Fruit fly (Drosophila melanogaster) whole organism, embryonic: ENCODE results near the gene CG4456.
A peak's percentile ranks its signal among the peaks of the same experiment; 100 is the strongest.

Experiments
- Abd-B ChIP-seq: fragments of 200-800 bp; sonication (Bioruptor generic); optimal IDR thresholded peaks from 2 replicates; lab custom pipeline; 2018; ENCODE audit warnings: missing biosample characterization, mild to moderate bottlenecking, missing genetic modification characterization, moderate library complexity
- Antp ChIP-seq: fragments of 200-800 bp; sonication (Bioruptor generic); optimal IDR thresholded peaks from 3 replicates; lab custom pipeline; 2016; ENCODE audit warnings: missing biosample characterization, missing genetic modification characterization
- CG10147 ChIP-seq: fragments of 200-800 bp; sonication (Bioruptor generic); optimal IDR thresholded peaks from 2 replicates; lab custom pipeline; 2019; ENCODE audit warnings: missing biosample characterization, mild to moderate bottlenecking, missing genetic modification characterization, moderate library complexity
- CG10209 ChIP-seq: fragments of 200-800 bp; sonication (Bioruptor generic); optimal IDR thresholded peaks from 3 replicates; lab custom pipeline; 2017; ENCODE audit warnings: missing biosample characterization, mild to moderate bottlenecking, missing genetic modification characterization, missing genetic modification reagents
- CG1024 ChIP-seq: fragments of 200-800 bp; sonication (Bioruptor generic); IDR thresholded peaks from 2 replicates; pipeline ENCODE4 v1.3.6; 2022; ENCODE audit warnings: missing biosample characterization, missing genetic modification characterization
- CG12155 ChIP-seq: fragments of 200-800 bp; sonication (Bioruptor generic); optimal IDR thresholded peaks from 3 replicates; lab custom pipeline; 2016; ENCODE audit warnings: missing biosample characterization, missing genetic modification characterization
- CG14860 ChIP-seq: fragments of 200-800 bp; sonication (Bioruptor generic); IDR thresholded peaks from 3 replicates; pipeline ENCODE4 v1.3.6; 2022; ENCODE audit warnings: missing biosample characterization, missing genetic modification characterization; ENCODE audit not compliant: partially characterized antibody
- CG15479 ChIP-seq: fragments of 200-800 bp; sonication (Bioruptor generic); optimal IDR thresholded peaks from 3 replicates; lab custom pipeline; 2019; ENCODE audit warnings: missing biosample characterization, mild to moderate bottlenecking, missing genetic modification characterization, moderate library complexity
- CG17359 ChIP-seq: fragments of 200-800 bp; sonication (Bioruptor generic); optimal IDR thresholded peaks from 3 replicates; lab custom pipeline; 2018; ENCODE audit warnings: missing biosample characterization, mild to moderate bottlenecking, missing genetic modification characterization, moderate library complexity
- CG17568 ChIP-seq: fragments of 200-800 bp; sonication (Bioruptor generic); optimal IDR thresholded peaks from 2 replicates; lab custom pipeline; 2018; ENCODE audit warnings: missing biosample characterization, mild to moderate bottlenecking, missing genetic modification characterization, moderate library complexity
- CG17912 ChIP-seq: fragments of 200-800 bp; sonication (Bioruptor generic); optimal IDR thresholded peaks from 2 replicates; lab custom pipeline; 2018; ENCODE audit warnings: missing biosample characterization, mild to moderate bottlenecking, missing genetic modification characterization
- CG18262 ChIP-seq: fragments of 200-800 bp; optimal IDR thresholded peaks from 3 replicates; lab custom pipeline; 2019; ENCODE audit warnings: missing biosample characterization, mild to moderate bottlenecking, missing genetic modification characterization, moderate library complexity
- CG2116 ChIP-seq: fragments of 200-800 bp; sonication (Bioruptor generic); optimal IDR thresholded peaks from 3 replicates; lab custom pipeline; 2018; ENCODE audit warnings: missing biosample characterization, mild to moderate bottlenecking, missing genetic modification characterization
- CG2199 ChIP-seq: fragments of 200-800 bp; sonication (Bioruptor generic); IDR thresholded peaks from 3 replicates; pipeline ENCODE4 v1.3.6; 2022; ENCODE audit warnings: missing biosample characterization, missing genetic modification characterization
- CG31388 ChIP-seq: fragments of 200-800 bp; sonication (Bioruptor generic); optimal IDR thresholded peaks from 2 replicates; lab custom pipeline; 2016; ENCODE audit warnings: missing biosample characterization, missing genetic modification characterization
- CG31441 ChIP-seq: fragments of 200-800 bp; sonication (Bioruptor generic); IDR thresholded peaks from 2 replicates; pipeline ENCODE4 v1.3.6; 2022; ENCODE audit warnings: missing biosample characterization, missing genetic modification characterization
- CG4404 ChIP-seq: fragments of 200-800 bp; sonication (Bioruptor generic); IDR thresholded peaks from 2 replicates; pipeline ENCODE4 v1.3.6; 2022; ENCODE audit warnings: missing biosample characterization, missing genetic modification characterization
- CG4730 ChIP-seq: fragments of 200-800 bp; sonication (Bioruptor generic); IDR thresholded peaks from 2 replicates; pipeline ENCODE4 v1.3.6; 2022; ENCODE audit warnings: missing biosample characterization, missing genetic modification characterization
- CG6175 ChIP-seq: fragments of 200-800 bp; sonication (Bioruptor generic); IDR thresholded peaks from 3 replicates; pipeline ENCODE4 v1.3.6; 2022; ENCODE audit warnings: missing biosample characterization, missing genetic modification characterization
- CG6765 ChIP-seq: fragments of 200-800 bp; sonication (Bioruptor generic); optimal IDR thresholded peaks from 3 replicates; lab custom pipeline; 2017; ENCODE audit warnings: missing biosample characterization, mild to moderate bottlenecking, missing genetic modification characterization
- CG6854 ChIP-seq: fragments of 200-800 bp; sonication (Bioruptor generic); optimal IDR thresholded peaks from 3 replicates; lab custom pipeline; 2017; ENCODE audit warnings: missing biosample characterization, mild to moderate bottlenecking, missing genetic modification characterization
- CG7786 ChIP-seq: fragments of 200-800 bp; sonication (Bioruptor generic); optimal IDR thresholded peaks from 2 replicates; lab custom pipeline; 2016; ENCODE audit warnings: missing biosample characterization, missing genetic modification characterization
- CG7987 ChIP-seq: fragments of 200-800 bp; sonication (Bioruptor generic); optimal IDR thresholded peaks from 2 replicates; lab custom pipeline; 2018; ENCODE audit warnings: missing biosample characterization, mild to moderate bottlenecking, missing genetic modification characterization, moderate library complexity
- CG8388 ChIP-seq: fragments of 200-800 bp; sonication (Bioruptor generic); optimal IDR thresholded peaks from 2 replicates; lab custom pipeline; 2019; ENCODE audit warnings: missing biosample characterization, mild to moderate bottlenecking, missing genetic modification characterization, moderate library complexity
- D19B ChIP-seq: fragments of 200-800 bp; sonication (Bioruptor generic); optimal IDR thresholded peaks from 2 replicates; lab custom pipeline; 2017; ENCODE audit warnings: missing biosample characterization, mild to moderate bottlenecking, missing genetic modification characterization
- Dip3 ChIP-seq: fragments of 200-800 bp; sonication (Bioruptor generic); optimal IDR thresholded peaks from 3 replicates; lab custom pipeline; 2016; ENCODE audit warnings: missing biosample characterization, missing genetic modification characterization
- HHEX ChIP-seq: fragments of 200-800 bp; sonication (Bioruptor generic); optimal IDR thresholded peaks from 3 replicates; lab custom pipeline; 2017; ENCODE audit warnings: missing biosample characterization, mild to moderate bottlenecking, missing genetic modification characterization, missing genetic modification reagents
- HmgD ChIP-seq: fragments of 200-800 bp; sonication (Bioruptor generic); optimal IDR thresholded peaks from 3 replicates; lab custom pipeline; 2016; ENCODE audit warnings: missing biosample characterization, missing genetic modification characterization
- Hr3 ChIP-seq: fragments of 200-800 bp; sonication (Bioruptor generic); optimal IDR thresholded peaks from 3 replicates; lab custom pipeline; 2016; ENCODE audit warnings: missing biosample characterization, missing genetic modification characterization
- NK7.1 ChIP-seq: fragments of 200-800 bp; sonication (Bioruptor generic); optimal IDR thresholded peaks from 3 replicates; lab custom pipeline; 2016; ENCODE audit warnings: missing biosample characterization, missing genetic modification characterization
- Neu2 ChIP-seq: fragments of 200-800 bp; sonication (Bioruptor generic); optimal IDR thresholded peaks from 3 replicates; lab custom pipeline; 2016; ENCODE audit warnings: missing biosample characterization, missing genetic modification characterization, borderline replicate concordance
- Rfx ChIP-seq: fragments of 200-800 bp; sonication (Bioruptor generic); IDR thresholded peaks from 2 replicates; pipeline ENCODE4 v1.3.6; 2022; ENCODE audit warnings: missing biosample characterization, missing genetic modification characterization
- Sox102F ChIP-seq: fragments of 200-800 bp; sonication (Bioruptor generic); optimal IDR thresholded peaks from 2 replicates; lab custom pipeline; 2018; ENCODE audit warnings: missing biosample characterization, mild to moderate bottlenecking, missing genetic modification characterization, moderate library complexity
- Trl ChIP-seq, 3 experiments: fragments of >200 bp in 2 of 3; fragments of 200-800 bp in 1 of 3; sonication (Bioruptor generic) in 1 of 3; optimal IDR thresholded peaks; 2 replicates in 1 of 3; 3 replicates in 2 of 3; lab custom pipeline; 2016 to 2017; ENCODE audit warnings: missing biosample characterization in 1 of 3, missing genetic modification characterization in 1 of 3
- cwo ChIP-seq: fragments of 200-800 bp; sonication (Bioruptor generic); optimal IDR thresholded peaks from 3 replicates; lab custom pipeline; 2017; ENCODE audit warnings: missing biosample characterization, missing genetic modification characterization, mild to moderate bottlenecking, moderate library complexity, missing genetic modification reagents
- danr ChIP-seq: fragments of 200-800 bp; sonication (Bioruptor generic); IDR thresholded peaks from 2 replicates; pipeline ENCODE4 v1.3.6; 2022; ENCODE audit warnings: missing biosample characterization, missing genetic modification characterization
- emc ChIP-seq: fragments of 200-800 bp; sonication (Bioruptor generic); optimal IDR thresholded peaks from 2 replicates; lab custom pipeline; 2016; ENCODE audit warnings: missing biosample characterization, missing genetic modification characterization
- fd64A ChIP-seq: fragments of 200-800 bp; sonication (Bioruptor generic); optimal IDR thresholded peaks from 3 replicates; lab custom pipeline; 2018; ENCODE audit warnings: missing biosample characterization, mild to moderate bottlenecking, missing genetic modification characterization
- gcm ChIP-seq: fragments of 200-800 bp; sonication (Bioruptor generic); optimal IDR thresholded peaks from 2 replicates; lab custom pipeline; 2019; ENCODE audit warnings: missing biosample characterization, mild to moderate bottlenecking, missing genetic modification characterization, moderate library complexity
- h ChIP-seq: fragments of >200 bp; optimal IDR thresholded peaks from 2 replicates; lab custom pipeline; 2017
- jigr1 ChIP-seq: fragments of 200-800 bp; sonication (Bioruptor generic); IDR thresholded peaks from 3 replicates; pipeline ENCODE4 v1.3.6; 2022; ENCODE audit warnings: missing biosample characterization, missing genetic modification characterization
- klu ChIP-seq: fragments of 200-800 bp; sonication (Bioruptor generic); IDR thresholded peaks from 2 replicates; pipeline ENCODE4 v1.3.6; 2022; ENCODE audit warnings: missing biosample characterization, missing genetic modification characterization
- lola ChIP-seq, 3 experiments: fragments of >200 bp in 2 of 3; fragments of 200-800 bp in 1 of 3; sonication (Bioruptor generic) in 1 of 3; optimal IDR thresholded peaks; 2 replicates each; lab custom pipeline; 2017 to 2019; ENCODE audit warnings: missing biosample characterization in 3 of 3, missing genetic modification characterization in 3 of 3, mild to moderate bottlenecking in 1 of 3, moderate library complexity in 1 of 3
- row ChIP-seq: fragments of 200-800 bp; sonication (Bioruptor generic); IDR thresholded peaks from 3 replicates; pipeline ENCODE4 v1.3.6; 2022; ENCODE audit warnings: missing biosample characterization, missing genetic modification characterization
- shn ChIP-seq: fragments of 200-800 bp; sonication (Bioruptor generic); optimal IDR thresholded peaks from 3 replicates; lab custom pipeline; 2016; ENCODE audit warnings: missing biosample characterization, missing genetic modification characterization
- slbo ChIP-seq: fragments of 200-800 bp; sonication (Bioruptor generic); IDR thresholded peaks from 2 replicates; pipeline ENCODE4 v1.3.6; 2022; ENCODE audit warnings: missing biosample characterization, missing genetic modification characterization
- toy ChIP-seq: fragments of 200-800 bp; sonication (Bioruptor generic); IDR thresholded peaks from 2 replicates; pipeline ENCODE4 v1.3.6; 2022; ENCODE audit warnings: missing biosample characterization, missing genetic modification characterization
- unpg ChIP-seq: fragments of 200-800 bp; sonication (Bioruptor generic); optimal IDR thresholded peaks from 3 replicates; lab custom pipeline; 2018; ENCODE audit warnings: missing biosample characterization, mild to moderate bottlenecking, missing genetic modification characterization, moderate library complexity
- wdn ChIP-seq: fragments of 200-800 bp; sonication (Bioruptor generic); IDR thresholded peaks from 2 replicates; pipeline ENCODE4 v1.3.6; 2022; ENCODE audit warnings: missing biosample characterization, missing genetic modification characterization

Gene CG4456

DNA sequence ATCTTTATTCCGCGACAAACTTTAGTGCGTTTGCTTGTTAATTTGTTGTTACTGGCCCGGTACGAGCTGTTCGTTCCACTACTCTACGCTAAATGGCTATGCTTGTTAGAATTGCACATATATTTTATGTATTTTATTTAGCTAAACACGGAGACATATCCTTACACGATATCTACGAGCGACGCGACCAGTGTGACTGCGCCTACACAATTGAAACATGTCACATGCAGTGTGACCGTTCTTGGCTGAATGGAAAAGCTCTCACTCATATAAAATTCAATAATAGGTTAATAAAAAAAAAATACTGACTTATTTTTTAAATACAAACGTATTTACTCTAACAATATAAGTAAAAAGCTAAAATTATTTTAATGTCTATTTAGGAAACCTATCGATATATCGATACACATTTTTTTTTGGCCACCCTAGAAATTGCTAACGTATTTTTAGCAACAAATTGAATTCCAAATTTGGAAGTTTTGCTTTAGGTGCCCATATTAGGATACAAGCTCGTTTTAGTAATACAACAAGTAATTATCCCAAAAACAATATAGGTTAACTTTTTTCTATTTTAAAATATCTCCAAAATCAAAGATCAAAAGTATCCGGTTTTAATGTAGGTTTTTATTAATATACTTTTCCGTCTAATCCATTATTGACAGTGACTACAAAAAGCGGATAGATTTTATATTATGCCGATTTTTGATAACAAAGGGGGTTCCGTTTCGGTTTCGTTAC, 26.7 kb downstream of the CG4456 start, which contains the start of gene CG4080 (continued):
- no peak for TF ChIP-seq Rfx
- no peak for TF ChIP-seq HHEX
- no peak for TF ChIP-seq CG6854 (GFP tag; lab: Kevin White, UChicago)
- no peak for TF ChIP-seq CG15479 (GFP tag; lab: Kevin White, UChicago)
- TF ChIP-seq CG1024, result no peak
- no peak for TF ChIP-seq CG18262 (tag; lab: Kevin White, UChicago)
- TF ChIP-seq CG4730, result no peak
- no peak for TF ChIP-seq Neu2
- TF ChIP-seq danr, result no peak
- no peak for TF ChIP-seq CG6175 (GFP tag; lab: Robert Waterston, UW)
- TF ChIP-seq row (GFP tag; lab: Robert Waterston, UW), result peak; percentile 70
- TF ChIP-seq wdn (GFP tag; lab: Robert Waterston, UW), result no peak
- no peak for TF ChIP-seq Sox102F
- TF ChIP-seq shn, result no peak
- TF ChIP-seq CG7987 (GFP tag; lab: Kevin White, UChicago), result peak; percentile 25
- TF ChIP-seq HmgD (GFP tag; lab: Kevin White, UChicago), result no peak
- TF ChIP-seq Hr3, result peak; percentile 19
- no peak for TF ChIP-seq CG8388
- peak; percentile 15 for TF ChIP-seq Abd-B
- TF ChIP-seq gcm (GFP tag; lab: Kevin White, UChicago), result peak; percentile 11
- TF ChIP-seq CG2199 (GFP tag; lab: Robert Waterston, UW), result no peak
- no peak for TF ChIP-seq cwo (GFP tag; lab: Kevin White, UChicago)
- TF ChIP-seq CG2116, result peak; percentile 89
- peak; percentile 24 for TF ChIP-seq CG10147
- TF ChIP-seq CG4404 (GFP tag; lab: Robert Waterston, UW), result no peak
- no peak for TF ChIP-seq CG31388 (GFP tag; lab: Kevin White, UChicago)
- no peak for TF ChIP-seq Antp (GFP tag; lab: Kevin White, UChicago)
- no peak for TF ChIP-seq toy
- no peak for TF ChIP-seq h
- no peak for TF ChIP-seq klu (GFP tag; lab: Robert Waterston, UW)
- TF ChIP-seq CG10209, result no peak
- peak; percentile 59 for TF ChIP-seq CG14860
- TF ChIP-seq CG6765, result peak; percentile 54
- no peak for TF ChIP-seq D19B (GFP tag; lab: Kevin White, UChicago)
- TF ChIP-seq CG17912 (GFP tag; lab: Kevin White, UChicago), result peak; percentile 34
- 0 out of 2 replicates have a peak, but pooled peaks have one; percentile 44 for TF ChIP-seq CG31441 (GFP tag; lab: Robert Waterston, UW)
- TF ChIP-seq unpg (GFP tag; lab: Kevin White, UChicago), result peak; percentile 37
- no peak for TF ChIP-seq slbo
- TF ChIP-seq lola (GFP tag; optimal IDR thresholded peaks at IDR 0.05; lab: Kevin White, UChicago), result peak in 1 of 3 experiments; percentile 25
- no peak for TF ChIP-seq CG7786 (GFP tag; lab: Kevin White, UChicago)
- TF ChIP-seq CG17359, result no peak
- no peak for TF ChIP-seq emc (GFP tag; lab: Kevin White, UChicago)
- peak; percentile 23 for TF ChIP-seq Dip3 (GFP tag; lab: Kevin White, UChicago)
- TF ChIP-seq NK7.1, result no peak
- TF ChIP-seq fd64A (GFP tag; lab: Kevin White, UChicago), result no peak
- peak; percentile 34 for TF ChIP-seq CG17568 (GFP tag; lab: Kevin White, UChicago)
- TF ChIP-seq jigr1 (GFP tag; lab: Robert Waterston, UW), result no peak; the same call in 2 of the 3 replicates
- TF ChIP-seq Trl (optimal IDR thresholded peaks at IDR 0.05; lab: Kevin White, UChicago), result no peak
- no peak for TF ChIP-seq Trl (GFP tag; optimal IDR thresholded peaks at IDR 0.05; lab: Kevin White, UChicago)
- TF ChIP-seq CG12155 (GFP tag; lab: Kevin White, UChicago), result peak; percentile 49
